Worm (Caenorhabditis elegans): Measurements from ENCODE around the gene C31G12.1.

ce11 chrV:18178659-18179058, 1.1 kb upstream of the C31G12.1 start, which contains the start of gene C31G12.4:
- TF ChIP-seq aly-2 (tag; optimal IDR thresholded peaks at IDR 0.05) (no peak), ama-1 (optimal IDR thresholded peaks at IDR 0.05) (no peak), nhr-77 (tag; optimal IDR thresholded peaks at IDR 0.05) (no peak), unc-39 (tag; optimal IDR thresholded peaks at IDR 0.05) (no peak), snpc-4 (tag; optimal IDR thresholded peaks at IDR 0.05) (no peak), ztf-11 (tag; optimal IDR thresholded peaks at IDR 0.05) (no peak), F13H6.1 (tag; optimal IDR thresholded peaks at IDR 0.05) (no peak), ZK546.5 (tag; optimal IDR thresholded peaks at IDR 0.05) (no peak), ceh-16 (tag; optimal IDR thresholded peaks at IDR 0.05) (no peak), blmp-1 (tag; optimal IDR thresholded peaks at IDR 0.05; ENCODE audit: insufficient read depth) (no peak), zag-1 (tag; optimal IDR thresholded peaks at IDR 0.05) (no peak), nhr-237 (tag; optimal IDR thresholded peaks at IDR 0.05) (no peak)
